Worm (Caenorhabditis elegans): Measurements from ENCODE around the gene C30A5.16.

ce11 chrIII:8258045-8258444 lies 40.0 kb downstream of the C30A5.16 start, which contains the start of gene ncr-2:
- TF ChIP-seq nhr-237 (tag; optimal IDR thresholded peaks at IDR 0.05) = no peak
- TF ChIP-seq sptf-1 (tag; optimal IDR thresholded peaks at IDR 0.05) = no peak
- no peak for TF ChIP-seq mls-2 (tag; optimal IDR thresholded peaks at IDR 0.05)
- TF ChIP-seq unc-62 (GFP tag; optimal IDR thresholded peaks at IDR 0.05) = no peak
- TF ChIP-seq snpc-4 (tag; optimal IDR thresholded peaks at IDR 0.05) = no peak
- TF ChIP-seq ztf-11 (tag; optimal IDR thresholded peaks at IDR 0.05) = no peak
